Worm (Caenorhabditis elegans): Measurements from ENCODE around the gene algn-2.

Gene algn-2

DNA sequence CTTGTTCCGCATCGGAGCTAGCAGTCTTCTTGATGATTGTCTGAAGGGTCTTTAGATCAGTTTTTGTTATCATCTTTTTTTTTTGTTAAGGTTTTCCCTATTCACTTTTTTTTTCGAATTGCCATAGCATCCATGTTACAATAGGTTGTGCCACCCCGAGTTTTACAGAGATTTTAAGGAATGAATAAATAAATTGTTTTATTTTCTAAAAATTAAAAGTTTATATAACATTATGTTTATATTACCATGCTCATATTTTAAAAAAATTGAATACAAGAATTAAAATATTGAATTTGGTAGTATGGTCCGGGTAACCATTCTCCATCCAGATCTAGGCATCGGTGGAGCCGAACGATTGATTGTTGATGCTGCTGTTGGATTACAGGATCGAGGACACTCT lies at the start of gene algn-2:
Gene algn-2 (plus strand): TSS at position 301 of the 400 bp plus-strand sequence.
- peak; percentile 16 for TF ChIP-seq elt-2 (tag; optimal IDR thresholded peaks at IDR 0.05)
- TF ChIP-seq egl-5 (tag; optimal IDR thresholded peaks at IDR 0.05) = no peak

DNA sequence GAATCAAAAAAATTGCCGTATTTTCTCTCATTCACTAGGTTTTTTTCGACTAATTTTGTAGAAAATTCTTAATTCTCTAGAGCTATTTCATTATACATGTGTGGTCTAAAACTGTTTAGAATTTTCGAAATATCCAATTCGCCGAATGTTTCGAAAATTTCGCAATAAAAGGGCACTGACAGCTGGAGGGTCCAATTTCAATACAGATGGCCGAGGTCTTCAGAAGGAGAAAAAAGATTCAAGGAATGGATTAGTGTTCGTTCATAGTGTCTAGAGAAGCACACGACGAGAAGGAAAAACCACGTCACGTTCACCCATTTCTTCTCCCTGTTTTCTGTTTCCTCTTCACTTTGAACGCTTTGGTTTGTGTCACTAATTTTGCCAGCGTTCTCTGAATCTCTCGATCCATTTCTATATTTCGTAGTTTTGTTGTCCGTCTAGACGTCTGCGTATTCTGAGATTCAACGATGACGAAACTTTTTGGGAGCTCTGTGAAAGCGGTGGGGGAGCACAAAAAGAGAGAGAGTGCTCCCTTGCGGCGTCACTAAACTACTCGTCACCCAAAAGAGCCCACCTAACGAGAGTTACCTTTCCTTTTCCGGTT lies 48.9 kb upstream of the algn-2 start:
- peak; percentile 23 for TF ChIP-seq nhr-11 (tag; optimal IDR thresholded peaks at IDR 0.05)
- no peak for TF ChIP-seq ceh-9 (tag; optimal IDR thresholded peaks at IDR 0.05)
- peak; percentile 80 for TF ChIP-seq lin-39 (tag; optimal IDR thresholded peaks at IDR 0.05)
- TF ChIP-seq skn-1 (tag; optimal IDR thresholded peaks at IDR 0.05) = peak; percentile 76
- TF ChIP-seq R02D3.7 (tag; optimal IDR thresholded peaks at IDR 0.05) = no peak
- peak; percentile 34 for TF ChIP-seq mdl-1 (tag; optimal IDR thresholded peaks at IDR 0.05)
- no peak for TF ChIP-seq unc-62 (GFP tag; optimal IDR thresholded peaks at IDR 0.05)
- no peak for TF ChIP-seq nhr-76 (tag; optimal IDR thresholded peaks at IDR 0.05)
- TF ChIP-seq nhr-43 (tag; optimal IDR thresholded peaks at IDR 0.05; ENCODE audit: poor library complexity, severe bottlenecking) = no peak
- TF ChIP-seq hmg-11 (tag; optimal IDR thresholded peaks at IDR 0.05) = peak; percentile 64
- no peak for TF ChIP-seq fkh-2 (tag; optimal IDR thresholded peaks at IDR 0.05)
- TF ChIP-seq lsy-12 (tag; optimal IDR thresholded peaks at IDR 0.05) = no peak
- peak; percentile 44 for TF ChIP-seq elt-2 (tag; optimal IDR thresholded peaks at IDR 0.05)
- TF ChIP-seq pha-4 (tag; optimal IDR thresholded peaks at IDR 0.05) = peak; percentile 87
- TF ChIP-seq fkh-10 (GFP tag; optimal IDR thresholded peaks at IDR 0.05) = peak; percentile 78
- peak; percentile 62 for TF ChIP-seq jun-1 (tag; optimal IDR thresholded peaks at IDR 0.05)
- peak; percentile 83 for TF ChIP-seq nfya-1 (tag; optimal IDR thresholded peaks at IDR 0.05; ENCODE audit: insufficient read depth)
- TF ChIP-seq zag-1 (tag; optimal IDR thresholded peaks at IDR 0.05) = no peak
- no peak for TF ChIP-seq nhr-67 (tag; optimal IDR thresholded peaks at IDR 0.05)
- peak; percentile 5 for TF ChIP-seq elt-1 (tag; optimal IDR thresholded peaks at IDR 0.05)
- no peak for TF ChIP-seq nhr-23 (tag; optimal IDR thresholded peaks at IDR 0.05)
- TF ChIP-seq egl-5 (tag; optimal IDR thresholded peaks at IDR 0.05) = peak; percentile 29
- no peak for TF ChIP-seq nhr-237 (tag; optimal IDR thresholded peaks at IDR 0.05)
- no peak for TF ChIP-seq elt-3 (tag; optimal IDR thresholded peaks at IDR 0.05)
- TF ChIP-seq pqm-1 (tag; optimal IDR thresholded peaks at IDR 0.05) = peak; percentile 13
- peak; percentile 57 for TF ChIP-seq ceh-28 (tag; optimal IDR thresholded peaks at IDR 0.05)
- no peak for TF ChIP-seq mml-1 (tag; optimal IDR thresholded peaks at IDR 0.05)
- TF ChIP-seq tbx-2 (tag; optimal IDR thresholded peaks at IDR 0.05) = no peak
- TF ChIP-seq ztf-4 (tag; optimal IDR thresholded peaks at IDR 0.05) = no peak
- TF ChIP-seq nhr-12 (tag; optimal IDR thresholded peaks at IDR 0.05) = no peak
- TF ChIP-seq ztf-11 (tag; optimal IDR thresholded peaks at IDR 0.05) = no peak
- no peak for TF ChIP-seq ama-1 (optimal IDR thresholded peaks at IDR 0.05)
- TF ChIP-seq fos-1 (tag; optimal IDR thresholded peaks at IDR 0.05) = no peak
- TF ChIP-seq ceh-16 (tag; optimal IDR thresholded peaks at IDR 0.05) = no peak
- TF ChIP-seq ZK546.5 (tag; optimal IDR thresholded peaks at IDR 0.05) = no peak
- TF ChIP-seq aly-2 (tag; optimal IDR thresholded peaks at IDR 0.05) = no peak
- TF ChIP-seq snpc-4 (tag; optimal IDR thresholded peaks at IDR 0.05) = peak; percentile 16
- TF ChIP-seq nhr-25 (tag; optimal IDR thresholded peaks at IDR 0.05) = no peak

DNA sequence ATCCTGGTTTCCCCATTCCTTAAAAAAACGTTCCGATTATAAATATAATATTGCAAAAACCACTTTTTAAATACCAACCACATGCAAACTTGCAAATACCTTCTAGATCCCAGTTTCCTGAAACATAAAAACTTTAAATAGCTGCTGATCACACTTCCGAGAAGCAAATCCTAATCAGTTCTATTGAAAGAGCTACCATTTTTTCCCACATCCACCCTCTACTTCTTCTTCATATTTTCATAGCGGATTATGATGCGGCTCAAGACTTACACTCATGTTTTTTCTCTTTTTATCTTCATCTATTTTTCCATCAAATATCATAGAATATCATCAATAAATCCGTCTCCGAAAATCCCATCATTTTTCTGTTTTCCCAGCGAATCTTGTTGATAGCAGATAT lies 48.2 kb upstream of the algn-2 start:
- no peak for TF ChIP-seq sea-2 (GFP tag; optimal IDR thresholded peaks at IDR 0.05)
- TF ChIP-seq tbx-2 (tag; optimal IDR thresholded peaks at IDR 0.05) = no peak
- no peak for TF ChIP-seq elt-3 (tag; optimal IDR thresholded peaks at IDR 0.05)
- no peak for TF ChIP-seq fkh-10 (GFP tag; optimal IDR thresholded peaks at IDR 0.05)
- TF ChIP-seq fos-1 (tag; optimal IDR thresholded peaks at IDR 0.05) = no peak
- TF ChIP-seq ceh-9 (tag; optimal IDR thresholded peaks at IDR 0.05) = no peak
- no peak for TF ChIP-seq ceh-82 (tag; optimal IDR thresholded peaks at IDR 0.05)
- TF ChIP-seq ztf-11 (tag; optimal IDR thresholded peaks at IDR 0.05) = no peak
- TF ChIP-seq mdl-1 (tag; optimal IDR thresholded peaks at IDR 0.05) = no peak
- TF ChIP-seq nfya-1 (tag; optimal IDR thresholded peaks at IDR 0.05; ENCODE audit: insufficient read depth) = no peak
- TF ChIP-seq nhr-28 (tag; optimal IDR thresholded peaks at IDR 0.05) = no peak
- no peak for TF ChIP-seq ceh-16 (tag; optimal IDR thresholded peaks at IDR 0.05)
- TF ChIP-seq pqm-1 (tag; optimal IDR thresholded peaks at IDR 0.05) = no peak
- no peak for TF ChIP-seq ztf-4 (tag; optimal IDR thresholded peaks at IDR 0.05)

All from whole organism, L3 larva.